Worm (Caenorhabditis elegans): ENCODE results near the gene ZC449.8.

Gene ZC449.8

DNA sequence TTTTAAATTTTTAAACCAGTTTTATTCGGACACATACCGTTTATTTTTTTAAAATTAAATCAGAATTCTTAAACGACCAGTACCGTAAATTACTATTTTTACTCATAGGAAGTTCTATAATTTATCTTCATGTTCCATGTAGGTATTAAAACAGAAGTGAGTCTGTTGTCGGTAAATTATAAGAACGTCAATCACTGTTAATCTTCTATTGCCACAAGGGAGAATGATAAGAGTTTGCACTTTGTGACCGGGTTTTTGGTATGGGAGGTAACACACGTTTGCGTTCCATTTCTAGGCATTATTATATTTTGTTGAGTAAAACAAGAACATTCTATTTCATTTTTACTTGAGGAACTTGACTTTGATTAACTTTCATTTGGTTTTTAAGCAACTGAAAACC lies 6.9 kb upstream of the ZC449.8 start, which contains the start of gene hsd-3:
TSS of gene hsd-3 (plus strand) at position 301 of the 400 bp plus-strand sequence.
- TF ChIP-seq klf-2 (GFP tag; conservative IDR thresholded peaks at IDR 0.05), result no peak
- TF ChIP-seq med-1 (GFP tag; optimal IDR thresholded peaks at IDR 0.05; ENCODE audit: insufficient read depth), result no peak
- no peak for TF ChIP-seq flt-1 (GFP tag; IDR thresholded peaks at IDR 0.05)
- no peak for TF ChIP-seq T22C8.4 (GFP tag; IDR thresholded peaks at IDR 0.05)
- no peak for TF ChIP-seq ztf-29 (GFP tag; IDR thresholded peaks at IDR 0.05)
- TF ChIP-seq ztf-23 (GFP tag; IDR thresholded peaks at IDR 0.05), result no peak
- TF ChIP-seq tab-1 (GFP tag; IDR thresholded peaks at IDR 0.05), result no peak
- no peak for TF ChIP-seq ref-1 (GFP tag; conservative IDR thresholded peaks at IDR 0.05)

DNA sequence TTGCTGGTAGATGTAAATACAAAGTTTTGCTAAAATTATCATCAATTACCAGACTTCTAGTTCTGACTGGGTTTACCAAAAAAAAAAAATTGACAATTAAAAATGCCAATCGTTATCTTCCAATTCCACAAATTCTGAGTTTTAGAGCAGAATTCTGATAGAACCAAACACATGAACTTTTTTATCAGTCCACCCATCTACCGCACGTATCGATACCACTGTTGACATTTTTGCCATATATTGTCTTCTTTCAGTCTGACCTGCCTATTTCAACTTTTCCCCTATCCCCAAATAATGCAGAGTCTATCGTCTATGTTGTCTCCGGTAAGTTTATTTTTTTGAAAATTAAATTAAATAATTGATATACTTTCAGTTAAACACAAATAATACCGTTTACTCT lies 2.0 kb upstream of the ZC449.8 start, which contains the start of gene ZC449.7:
TSS of gene ZC449.7 (plus strand) at position 249 of the 400 bp plus-strand sequence.
- no peak for TF ChIP-seq flt-1 (GFP tag; IDR thresholded peaks at IDR 0.05)
- TF ChIP-seq med-1 (GFP tag; optimal IDR thresholded peaks at IDR 0.05; ENCODE audit: insufficient read depth), result no peak
- no peak for TF ChIP-seq ztf-29 (GFP tag; IDR thresholded peaks at IDR 0.05)
- no peak for TF ChIP-seq ztf-23 (GFP tag; IDR thresholded peaks at IDR 0.05)
- TF ChIP-seq klf-2 (GFP tag; conservative IDR thresholded peaks at IDR 0.05), result no peak
- no peak for TF ChIP-seq ref-1 (GFP tag; conservative IDR thresholded peaks at IDR 0.05)

ce11 chrX:5017591-5017990 lies 1.7 kb downstream of the ZC449.8 start, which contains the start of gene sek-3:
sek-3 (plus strand) TSS chrX:5017891.
- no peak for TF ChIP-seq klf-2 (GFP tag; conservative IDR thresholded peaks at IDR 0.05)
- no peak for TF ChIP-seq med-1 (GFP tag; optimal IDR thresholded peaks at IDR 0.05; ENCODE audit: insufficient read depth)
- no peak for TF ChIP-seq ref-1 (GFP tag; conservative IDR thresholded peaks at IDR 0.05)
- no peak for TF ChIP-seq cog-1 (tag; optimal IDR thresholded peaks at IDR 0.05)

DNA sequence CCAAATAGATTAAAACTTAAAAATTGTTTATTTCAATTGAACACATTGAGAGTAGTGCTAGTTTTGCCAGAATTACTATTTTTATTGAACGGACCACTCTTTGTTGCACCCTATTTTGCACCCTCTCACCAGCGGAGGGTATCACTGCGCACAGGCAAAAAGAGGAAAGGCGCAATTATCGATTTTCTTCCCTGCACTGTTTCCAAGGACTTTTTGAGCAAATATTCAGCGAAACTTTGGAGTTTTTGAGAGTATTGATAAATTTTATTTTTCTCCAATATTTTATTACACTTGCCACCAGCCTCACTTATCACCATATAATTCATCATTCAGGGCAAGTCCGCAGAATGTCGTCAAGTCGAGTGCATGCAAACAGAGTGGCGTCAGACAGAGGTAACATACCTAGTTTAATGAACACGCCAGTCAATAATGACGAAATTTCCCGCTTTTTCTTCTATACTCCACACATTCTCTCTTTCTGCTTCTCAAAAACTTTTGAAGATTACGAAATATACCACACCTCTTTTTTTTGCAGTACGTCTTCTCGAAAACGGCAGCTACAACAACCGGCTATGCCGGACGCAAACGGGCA lies 2.3 kb downstream of the ZC449.8 start:
- TF ChIP-seq T22C8.4 (GFP tag; IDR thresholded peaks at IDR 0.05), result peak; percentile 74; the same call in 1 of the 2 replicates
- TF ChIP-seq ztf-23 (GFP tag; IDR thresholded peaks at IDR 0.05), result no peak
- TF ChIP-seq ztf-29 (GFP tag; IDR thresholded peaks at IDR 0.05), result no peak

- no peak for TF ChIP-seq cog-1 (tag; optimal IDR thresholded peaks at IDR 0.05)
- no peak for TF ChIP-seq tab-1 (GFP tag; IDR thresholded peaks at IDR 0.05)
- TF ChIP-seq klf-2 (GFP tag; conservative IDR thresholded peaks at IDR 0.05), result no peak
- TF ChIP-seq ztf-29 (GFP tag; IDR thresholded peaks at IDR 0.05), result no peak
- TF ChIP-seq med-1 (GFP tag; optimal IDR thresholded peaks at IDR 0.05; ENCODE audit: insufficient read depth), result no peak
- no peak for TF ChIP-seq ztf-23 (GFP tag; IDR thresholded peaks at IDR 0.05)
- TF ChIP-seq T22C8.4 (GFP tag; IDR thresholded peaks at IDR 0.05), result no peak
- TF ChIP-seq ref-1 (GFP tag; conservative IDR thresholded peaks at IDR 0.05), result no peak
- no peak for TF ChIP-seq flt-1 (GFP tag; IDR thresholded peaks at IDR 0.05)
These were observed 5.1 kb downstream of the ZC449.8 start, which contains the start of gene ZC449.2 for ce11 chrX:5020996-5021395. ZC449.2 (plus strand) TSS chrX:5021285.

- TF ChIP-seq ztf-29 (GFP tag; IDR thresholded peaks at IDR 0.05) (peak; percentile 71; the same call in 1 of the 2 replicates), flt-1 (GFP tag; IDR thresholded peaks at IDR 0.05) (peak; percentile 89), ref-1 (GFP tag; conservative IDR thresholded peaks at IDR 0.05) (peak; percentile 61), tab-1 (GFP tag; IDR thresholded peaks at IDR 0.05) (peak; percentile 82), cog-1 (tag; optimal IDR thresholded peaks at IDR 0.05) (no peak), med-1 (GFP tag; optimal IDR thresholded peaks at IDR 0.05; ENCODE audit: insufficient read depth) (no peak), T22C8.4 (GFP tag; IDR thresholded peaks at IDR 0.05) (peak; percentile 36; the same call in 1 of the 2 replicates), ztf-23 (GFP tag; IDR thresholded peaks at IDR 0.05) (peak; percentile 82), klf-2 (GFP tag; conservative IDR thresholded peaks at IDR 0.05) (peak; percentile 73; the same call in 1 of the 2 replicates)
These were observed 6.8 kb downstream of the ZC449.8 start for ce11 chrX:5022682-5023081.

- TF ChIP-seq klf-2 (GFP tag; conservative IDR thresholded peaks at IDR 0.05) (no peak), T22C8.4 (GFP tag; IDR thresholded peaks at IDR 0.05) (no peak), cog-1 (tag; optimal IDR thresholded peaks at IDR 0.05) (no peak), tab-1 (GFP tag; IDR thresholded peaks at IDR 0.05) (no peak), ztf-23 (GFP tag; IDR thresholded peaks at IDR 0.05) (no peak), med-1 (GFP tag; optimal IDR thresholded peaks at IDR 0.05; ENCODE audit: insufficient read depth) (no peak), ref-1 (GFP tag; conservative IDR thresholded peaks at IDR 0.05) (no peak), flt-1 (GFP tag; IDR thresholded peaks at IDR 0.05) (no peak), ztf-29 (GFP tag; IDR thresholded peaks at IDR 0.05) (no peak)
These were observed 8.4 kb downstream of the ZC449.8 start, which contains the start of gene ZC449.1 for ce11 chrX:5024300-5024699. ZC449.1 (plus strand) TSS chrX:5024420.

DNA sequence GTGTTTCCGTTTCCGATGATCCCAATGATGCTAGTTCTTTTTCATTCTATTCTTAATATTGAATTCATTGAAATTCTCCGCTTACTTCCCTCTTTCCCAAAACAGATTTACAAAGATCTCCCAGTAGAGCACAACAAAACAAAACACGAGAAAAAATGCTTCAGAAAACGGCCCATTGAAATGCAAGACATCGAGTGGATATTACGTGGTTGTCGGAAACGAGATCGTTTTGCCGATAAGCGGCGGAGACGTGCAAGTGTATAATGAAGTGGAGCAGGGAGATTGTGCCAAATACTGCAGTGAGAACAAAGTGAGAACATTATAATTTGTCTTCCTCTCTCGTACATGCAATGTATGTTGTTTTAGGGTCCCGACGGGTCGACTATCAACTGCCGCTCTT lies 10.6 kb downstream of the ZC449.8 start:
- no peak for TF ChIP-seq tab-1 (GFP tag; IDR thresholded peaks at IDR 0.05)
- TF ChIP-seq ztf-29 (GFP tag; IDR thresholded peaks at IDR 0.05), result no peak
- no peak for TF ChIP-seq med-1 (GFP tag; optimal IDR thresholded peaks at IDR 0.05; ENCODE audit: insufficient read depth)

DNA sequence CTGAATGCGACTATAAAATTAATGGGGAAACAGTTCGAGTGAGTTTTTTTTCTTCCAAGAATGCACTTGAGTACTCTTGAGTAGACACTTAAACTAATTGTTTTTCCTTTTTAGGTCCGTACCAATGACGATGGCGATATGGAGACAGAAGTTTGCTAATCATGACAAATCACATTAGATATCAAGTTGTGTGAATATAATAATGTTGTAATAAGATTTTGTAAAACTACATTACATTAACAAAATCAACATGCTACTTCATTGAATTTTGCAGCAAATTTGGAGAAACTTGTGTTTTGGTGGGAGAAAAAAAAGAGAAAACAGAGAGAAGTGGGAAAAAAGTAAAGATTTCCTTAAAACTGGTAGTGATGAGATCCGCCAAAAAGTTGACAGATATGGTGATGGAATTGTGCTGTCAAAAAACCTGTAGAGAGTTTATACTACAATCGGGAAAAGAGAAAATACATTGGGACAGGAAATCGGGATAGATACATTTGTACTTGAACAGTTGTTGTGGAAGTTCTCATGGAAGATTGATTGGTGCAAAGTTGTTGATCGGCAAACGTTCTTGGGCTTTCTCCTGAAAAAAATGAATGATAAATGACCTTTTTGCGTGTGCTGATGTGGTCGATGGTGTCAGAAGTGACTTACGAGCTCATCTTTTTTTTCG lies 12.2 kb downstream of the ZC449.8 start:
- TF ChIP-seq klf-2 (GFP tag; conservative IDR thresholded peaks at IDR 0.05), result no peak
- no peak for TF ChIP-seq T22C8.4 (GFP tag; IDR thresholded peaks at IDR 0.05)
- no peak for TF ChIP-seq med-1 (GFP tag; optimal IDR thresholded peaks at IDR 0.05; ENCODE audit: insufficient read depth)
- TF ChIP-seq ref-1 (GFP tag; conservative IDR thresholded peaks at IDR 0.05), result no peak
- TF ChIP-seq ztf-29 (GFP tag; IDR thresholded peaks at IDR 0.05), result no peak
- TF ChIP-seq flt-1 (GFP tag; IDR thresholded peaks at IDR 0.05), result no peak
- TF ChIP-seq ztf-23 (GFP tag; IDR thresholded peaks at IDR 0.05), result no peak
- no peak for TF ChIP-seq tab-1 (GFP tag; IDR thresholded peaks at IDR 0.05)
- TF ChIP-seq cog-1 (tag; optimal IDR thresholded peaks at IDR 0.05), result no peak

ce11 chrX:5028593-5028955 lies 12.7 kb downstream of the ZC449.8 start:
- no peak for TF ChIP-seq cog-1 (tag; optimal IDR thresholded peaks at IDR 0.05)
- TF ChIP-seq ztf-29 (GFP tag; IDR thresholded peaks at IDR 0.05), result no peak
- no peak for TF ChIP-seq klf-2 (GFP tag; conservative IDR thresholded peaks at IDR 0.05)
- no peak for TF ChIP-seq tab-1 (GFP tag; IDR thresholded peaks at IDR 0.05)
- TF ChIP-seq ref-1 (GFP tag; conservative IDR thresholded peaks at IDR 0.05), result no peak
- TF ChIP-seq med-1 (GFP tag; optimal IDR thresholded peaks at IDR 0.05; ENCODE audit: insufficient read depth), result no peak
- TF ChIP-seq ztf-23 (GFP tag; IDR thresholded peaks at IDR 0.05), result no peak
- no peak for TF ChIP-seq flt-1 (GFP tag; IDR thresholded peaks at IDR 0.05)
- TF ChIP-seq T22C8.4 (GFP tag; IDR thresholded peaks at IDR 0.05), result no peak
